Worm (Caenorhabditis elegans) whole organism, young adult: ENCODE results near the gene chil-12.
"Not testable (repeated sequence)": the region's sequence is repeated elsewhere in the genome, so short reads cannot be mapped to it uniquely, and the experiment has no call there.

Experiments used
- B0261.1 ChIP-seq: sonication (generic microtip); optimal IDR thresholded peaks from 2 replicates; lab custom pipeline; 2016; ENCODE audit warnings: mild to moderate bottlenecking, missing genetic modification characterization, moderate library complexity, missing compliant biosample characterization
- C17E4.6 ChIP-seq: fragments of 200-800 bp; sonication (Bioruptor generic); IDR thresholded peaks from 2 replicates; pipeline ENCODE4 v1.3.6; 2022; ENCODE audit warnings: missing genetic modification reagents, missing genetic modification characterization, missing compliant biosample characterization
- F23B12.7 ChIP-seq: sonication (generic microtip); optimal IDR thresholded peaks from 2 replicates; lab custom pipeline; 2017; ENCODE audit warnings: missing genetic modification characterization, mild to moderate bottlenecking, missing compliant biosample characterization, antibody characterized with exemption, moderate library complexity; ENCODE audit not compliant: insufficient read depth
- F33H1.4 ChIP-seq: fragments of 200-800 bp; sonication (Bioruptor generic); IDR thresholded peaks from 2 replicates; pipeline ENCODE4 v1.3.6; 2022; ENCODE audit warnings: missing genetic modification reagents, missing genetic modification characterization, missing compliant biosample characterization
- F37B4.10 ChIP-seq: fragments of 200-800 bp; sonication (Bioruptor generic); IDR thresholded peaks from 2 replicates; pipeline ENCODE4 v1.3.6; 2022; ENCODE audit warnings: missing genetic modification characterization, missing compliant biosample characterization
- F57A8.1 ChIP-seq: fragments of 200-800 bp; sonication (Bioruptor generic); optimal IDR thresholded peaks from 2 replicates; lab custom pipeline; 2018; ENCODE audit warnings: mild to moderate bottlenecking, missing genetic modification characterization, moderate library complexity, missing compliant biosample characterization
- K11D2.4 ChIP-seq: fragments of 200-800 bp; sonication (Bioruptor generic); IDR thresholded peaks from 2 replicates; pipeline ENCODE4 v1.3.6; 2022; ENCODE audit warnings: missing genetic modification reagents, missing genetic modification characterization, missing compliant biosample characterization
- T07F8.4 ChIP-seq: sonication (generic microtip); optimal IDR thresholded peaks from 2 replicates; lab custom pipeline; 2016; ENCODE audit warnings: mild to moderate bottlenecking, missing genetic modification characterization, moderate library complexity, missing compliant biosample characterization
- Y67H2A.10 ChIP-seq: fragments of 200-800 bp; sonication (Bioruptor generic); conservative IDR thresholded peaks from 2 replicates; pipeline ENCODE4 v1.3.6; 2022; ENCODE audit warnings: missing genetic modification reagents, missing genetic modification characterization, missing compliant biosample characterization
- Y79H2A.3 ChIP-seq: fragments of 200-800 bp; sonication (Bioruptor generic); conservative IDR thresholded peaks from 2 replicates; pipeline ENCODE4 v1.3.6; 2022; ENCODE audit warnings: missing genetic modification reagents, missing genetic modification characterization, missing compliant biosample characterization
- Y95B8A.8 ChIP-seq: fragments of 200-800 bp; sonication (Bioruptor generic); IDR thresholded peaks from 2 replicates; pipeline ENCODE4 v1.3.6; 2022; ENCODE audit warnings: missing genetic modification reagents, missing genetic modification characterization, missing compliant biosample characterization
- ama-1 ChIP-seq, 3 experiments: fragments of 150-350 bp in 1 of 3; sonication (generic microtip) in 2 of 3; optimal IDR thresholded peaks; 2 replicates each; lab custom pipeline; 2014 to 2018; ENCODE audit warnings: missing biosample characterization in 2 of 3, missing genetic modification characterization in 2 of 3, missing genetic modification reagents in 2 of 3
- atf-7 ChIP-seq: sonication (generic microtip); optimal IDR thresholded peaks from 2 replicates; lab custom pipeline; 2017; ENCODE audit warnings: mild to moderate bottlenecking, missing genetic modification characterization, missing compliant biosample characterization
- ceh-27 ChIP-seq: fragments of 200-800 bp; sonication (Bioruptor generic); optimal IDR thresholded peaks from 2 replicates; lab custom pipeline; 2018; ENCODE audit warnings: mild to moderate bottlenecking, missing genetic modification characterization, moderate library complexity, missing compliant biosample characterization
- ceh-91 ChIP-seq: fragments of 200-800 bp; sonication (Bioruptor generic); IDR thresholded peaks from 2 replicates; pipeline ENCODE4 v1.3.6; 2022; ENCODE audit warnings: missing genetic modification reagents, missing genetic modification characterization, missing compliant biosample characterization
- chd-7 ChIP-seq: sonication (generic microtip); optimal IDR thresholded peaks from 2 replicates; lab custom pipeline; 2016; ENCODE audit warnings: mild to moderate bottlenecking, missing genetic modification characterization, moderate library complexity, missing compliant biosample characterization
- dox-1 ChIP-seq: fragments of 200-800 bp; sonication (Bioruptor generic); IDR thresholded peaks from 2 replicates; pipeline ENCODE4 v1.3.6; 2022; ENCODE audit warnings: missing genetic modification reagents, missing genetic modification characterization, missing compliant biosample characterization
- dpff-1 ChIP-seq: sonication (generic microtip); optimal IDR thresholded peaks from 2 replicates; lab custom pipeline; 2017; ENCODE audit warnings: mild to moderate bottlenecking, missing genetic modification characterization, missing compliant biosample characterization
- ets-4 ChIP-seq: fragments of 200-800 bp; sonication (Bioruptor generic); optimal IDR thresholded peaks from 2 replicates; lab custom pipeline; 2018; ENCODE audit warnings: mild to moderate bottlenecking, missing genetic modification characterization, missing compliant biosample characterization
- hlh-12 ChIP-seq: sonication (generic microtip); optimal IDR thresholded peaks from 2 replicates; lab custom pipeline; 2016; ENCODE audit warnings: missing genetic modification characterization, missing compliant biosample characterization
- hsf-1 ChIP-seq: fragments of 200-800 bp; sonication (Bioruptor generic); IDR thresholded peaks from 2 replicates; pipeline ENCODE4 v1.3.6; 2022; ENCODE audit warnings: missing genetic modification reagents, missing genetic modification characterization, missing compliant biosample characterization
- let-526 ChIP-seq: fragments of 200-800 bp; sonication (Bioruptor generic); IDR thresholded peaks from 2 replicates; pipeline ENCODE4 v1.3.6; 2022; ENCODE audit warnings: missing genetic modification reagents, missing genetic modification characterization, missing compliant biosample characterization
- lin-54 ChIP-seq: fragments of 200-800 bp; sonication (Bioruptor generic); optimal IDR thresholded peaks from 2 replicates; lab custom pipeline; 2018; ENCODE audit warnings: mild to moderate bottlenecking, missing genetic modification characterization, missing compliant biosample characterization
- lsy-27 ChIP-seq: sonication (generic microtip); optimal IDR thresholded peaks from 2 replicates; lab custom pipeline; 2017; ENCODE audit warnings: missing genetic modification characterization, mild to moderate bottlenecking, missing compliant biosample characterization, antibody characterized with exemption, missing genotype, borderline replicate concordance; ENCODE audit not compliant: insufficient read depth
- nfya-2 ChIP-seq: fragments of 200-800 bp; sonication (Bioruptor generic); IDR thresholded peaks from 2 replicates; pipeline ENCODE4 v1.3.6; 2022; ENCODE audit warnings: missing genetic modification reagents, missing genetic modification characterization, missing compliant biosample characterization
- nhr-120 ChIP-seq: fragments of 200-800 bp; sonication (Bioruptor generic); IDR thresholded peaks from 2 replicates; pipeline ENCODE4 v1.3.6; 2022; ENCODE audit warnings: missing genetic modification characterization, missing compliant biosample characterization
- repo-1 ChIP-seq: sonication (generic microtip); optimal IDR thresholded peaks from 2 replicates; lab custom pipeline; 2017; ENCODE audit warnings: mild to moderate bottlenecking, missing genetic modification characterization, missing compliant biosample characterization
- snpc-1.1 ChIP-seq: sonication (generic microtip); optimal IDR thresholded peaks from 2 replicates; lab custom pipeline; 2017; ENCODE audit warnings: missing genetic modification characterization, mild to moderate bottlenecking, missing compliant biosample characterization, antibody characterized with exemption, moderate library complexity, missing genotype, missing genetic modification reagents; ENCODE audit not compliant: insufficient read depth
- snpc-3.4 ChIP-seq: sonication (generic microtip); optimal IDR thresholded peaks from 2 replicates; lab custom pipeline; 2017; ENCODE audit warnings: missing genetic modification characterization, mild to moderate bottlenecking, missing compliant biosample characterization, antibody characterized with exemption, moderate library complexity, missing genotype, missing genetic modification reagents
- somi-1 ChIP-seq: fragments of 200-800 bp; sonication (Bioruptor generic); optimal IDR thresholded peaks from 2 replicates; lab custom pipeline; 2018; ENCODE audit warnings: mild to moderate bottlenecking, missing genetic modification characterization, missing compliant biosample characterization
- sptf-2 ChIP-seq: fragments of 200-800 bp; sonication (Bioruptor generic); optimal IDR thresholded peaks from 2 replicates; lab custom pipeline; 2018; ENCODE audit warnings: mild to moderate bottlenecking, missing genetic modification characterization, missing compliant biosample characterization
- tlf-1 ChIP-seq: fragments of 200-800 bp; sonication (Bioruptor generic); optimal IDR thresholded peaks from 2 replicates; lab custom pipeline; 2018; ENCODE audit warnings: mild to moderate bottlenecking, missing genetic modification characterization, missing compliant biosample characterization
- unc-130 ChIP-seq: sonication (generic microtip); optimal IDR thresholded peaks from 2 replicates; lab custom pipeline; 2016; ENCODE audit warnings: missing genetic modification reagents, missing genetic modification characterization, missing compliant biosample characterization
- zfh-2 ChIP-seq: fragments of 200-800 bp; sonication (Bioruptor generic); conservative IDR thresholded peaks from 2 replicates; pipeline ENCODE4 v1.3.6; 2022; ENCODE audit warnings: missing genetic modification reagents, missing genetic modification characterization, missing compliant biosample characterization
- ztf-28 ChIP-seq: fragments of 200-800 bp; sonication (Bioruptor generic); IDR thresholded peaks from 2 replicates; pipeline ENCODE4 v1.3.6; 2022; ENCODE audit warnings: missing genetic modification reagents, missing genetic modification characterization, missing compliant biosample characterization
- ztf-6 ChIP-seq: fragments of 200-800 bp; sonication (Bioruptor generic); IDR thresholded peaks from 2 replicates; pipeline ENCODE4 v1.3.6; 2022; ENCODE audit warnings: missing genetic modification reagents, missing genetic modification characterization, missing compliant biosample characterization

chil-12 gene

ce11 chrV:15256669-15257068 is 15.3 kb downstream of the chil-12 start, which contains the start of gene srsx-39:
srsx-39 (minus strand) TSS chrV:15256769.
- TF ChIP-seq K11D2.4, lin-54, F57A8.1: not testable (repeated sequence)
- TF ChIP-seq, all 124 proteins: peak for 0; not testable (repeated sequence) for 124

ce11 chrV:15259049-15259448 is 17.7 kb downstream of the chil-12 start, which contains the start of gene srsx-37:
srsx-37 (minus strand) TSS chrV:15259149.
- no peak for TF ChIP-seq dpff-1 (tag; lab: Kevin White, UChicago)
- no peak for TF ChIP-seq atf-7 (tag; lab: Kevin White, UChicago)
- TF ChIP-seq zfh-2 = no peak
- no peak for TF ChIP-seq snpc-3.4 (tag; lab: Kevin White, UChicago)
- TF ChIP-seq somi-1 (GFP tag; lab: Kevin White, UChicago) = no peak
- TF ChIP-seq ztf-28 = no peak
- TF ChIP-seq hlh-12 = no peak
- TF ChIP-seq ets-4 (GFP tag; lab: Kevin White, UChicago) = no peak
- TF ChIP-seq Y79H2A.3 = no peak
- TF ChIP-seq, all 124 proteins: peak for 0

ce11 chrV:15259904-15260303 is 18.5 kb downstream of the chil-12 start, which contains the start of gene M01B2.8:
M01B2.8 (plus strand) TSS chrV:15260204.
- TF ChIP-seq snpc-1.1 (tag; lab: Kevin White, UChicago) = no peak
- TF ChIP-seq Y67H2A.10 (GFP tag; lab: Robert Waterston, UW) = no peak
- TF ChIP-seq let-526 (GFP tag; lab: Robert Waterston, UW) = no peak
- TF ChIP-seq ztf-6 (GFP tag; lab: Robert Waterston, UW) = no peak
- TF ChIP-seq lin-54 = no peak
- no peak for TF ChIP-seq lsy-27 (tag; lab: Kevin White, UChicago)
- no peak for TF ChIP-seq Y95B8A.8 (GFP tag; lab: Robert Waterston, UW)
- TF ChIP-seq unc-130 (GFP tag; lab: Kevin White, UChicago) = no peak
- TF ChIP-seq nhr-120 (GFP tag; lab: Robert Waterston, UW) = no peak
- TF ChIP-seq ets-4 (GFP tag; lab: Kevin White, UChicago) = no peak
- no peak for TF ChIP-seq F37B4.10 (GFP tag; lab: Robert Waterston, UW)
- TF ChIP-seq repo-1 (tag; lab: Kevin White, UChicago) = no peak

ce11 chrV:15262336-15262735 is 21.0 kb downstream of the chil-12 start, which contains the start of gene M01B2.10:
M01B2.10 (minus strand) TSS chrV:15262436.
- not testable (repeated sequence) for TF ChIP-seq F33H1.4 (GFP tag; lab: Robert Waterston, UW); T07F8.4 (tag; lab: Kevin White, UChicago); unc-130 (GFP tag; lab: Kevin White, UChicago)

- TF ChIP-seq hsf-1 (GFP tag; lab: Robert Waterston, UW) = no peak
- TF ChIP-seq sptf-2 = no peak
- no peak for TF ChIP-seq nfya-2 (GFP tag; lab: Robert Waterston, UW)
- no peak for TF ChIP-seq F23B12.7 (tag; lab: Kevin White, UChicago)
- no peak for TF ChIP-seq tlf-1 (GFP tag; lab: Kevin White, UChicago)
- no peak for TF ChIP-seq C17E4.6
- no peak for TF ChIP-seq ceh-91 (GFP tag; lab: Robert Waterston, UW)
- no peak for TF ChIP-seq ama-1 (optimal IDR thresholded peaks at IDR 0.05; lab: Kevin White, UChicago)
- TF ChIP-seq ama-1 (GFP tag; optimal IDR thresholded peaks at IDR 0.05; lab: Kevin White, UChicago) = no peak
- no peak for TF ChIP-seq ceh-27 (GFP tag; lab: Kevin White, UChicago)
- TF ChIP-seq B0261.1 (tag; lab: Kevin White, UChicago) = no peak
- TF ChIP-seq dox-1 (GFP tag; lab: Robert Waterston, UW) = no peak
- no peak for TF ChIP-seq chd-7 (tag; lab: Kevin White, UChicago)
- no peak for TF ChIP-seq unc-130 (GFP tag; lab: Kevin White, UChicago)
- TF ChIP-seq, all 124 proteins: peak for 0
These were observed 22.8 kb downstream of the chil-12 start, which contains the start of gene M01B2.12 for ce11 chrV:15264131-15264530. M01B2.12 (minus strand) TSS chrV:15264231.
